Worm (Caenorhabditis elegans): Measurements from ENCODE around the gene C37E2.3.

Gene C37E2.3

DNA sequence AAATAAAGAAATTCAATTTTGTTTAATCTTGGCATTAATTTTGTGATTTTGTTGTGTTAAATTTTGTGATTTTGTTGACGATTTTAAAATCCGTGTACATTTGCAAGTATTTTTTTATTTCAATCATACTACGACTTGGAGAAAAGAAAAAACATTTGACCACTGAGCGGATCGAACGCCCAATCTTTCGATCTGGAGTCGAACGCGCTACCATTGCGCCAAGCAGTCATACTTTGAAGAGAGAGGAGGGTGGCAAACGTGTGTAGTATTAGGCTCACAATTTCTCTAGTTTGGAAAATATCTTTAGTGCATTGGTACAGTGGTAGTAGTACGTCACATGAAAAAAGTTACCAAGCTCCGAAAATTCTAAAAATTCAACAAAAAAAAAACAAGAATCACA lies 48.5 kb downstream of the C37E2.3 start (continued):
- TF ChIP-seq sea-2 (GFP tag; IDR thresholded peaks at IDR 0.05) (0 out of 2 replicates have a peak, but pooled peaks have one; percentile 21), lsy-27 (tag; optimal IDR thresholded peaks at IDR 0.05; ENCODE audit: borderline replicate concordance, insufficient read depth) (peak; percentile 50), aptf-2 (GFP tag; conservative IDR thresholded peaks at IDR 0.05) (no peak), nfyb-1 (GFP tag; IDR thresholded peaks at IDR 0.05) (peak; percentile 48), nhr-179 (tag; optimal IDR thresholded peaks at IDR 0.05) (peak; percentile 58), F23B12.7 (tag; optimal IDR thresholded peaks at IDR 0.05; ENCODE audit: insufficient read depth) (peak; percentile 28), attf-6 (GFP tag; IDR thresholded peaks at IDR 0.05) (0 out of 2 replicates have a peak, but pooled peaks have one; percentile 10), T07F8.4 (tag; optimal IDR thresholded peaks at IDR 0.05) (peak; percentile 8), madf-3 (GFP tag; IDR thresholded peaks at IDR 0.05) (no peak), rcor-1 (GFP tag; IDR thresholded peaks at IDR 0.05) (no peak), ceh-79 (tag; optimal IDR thresholded peaks at IDR 0.05) (no peak)

DNA sequence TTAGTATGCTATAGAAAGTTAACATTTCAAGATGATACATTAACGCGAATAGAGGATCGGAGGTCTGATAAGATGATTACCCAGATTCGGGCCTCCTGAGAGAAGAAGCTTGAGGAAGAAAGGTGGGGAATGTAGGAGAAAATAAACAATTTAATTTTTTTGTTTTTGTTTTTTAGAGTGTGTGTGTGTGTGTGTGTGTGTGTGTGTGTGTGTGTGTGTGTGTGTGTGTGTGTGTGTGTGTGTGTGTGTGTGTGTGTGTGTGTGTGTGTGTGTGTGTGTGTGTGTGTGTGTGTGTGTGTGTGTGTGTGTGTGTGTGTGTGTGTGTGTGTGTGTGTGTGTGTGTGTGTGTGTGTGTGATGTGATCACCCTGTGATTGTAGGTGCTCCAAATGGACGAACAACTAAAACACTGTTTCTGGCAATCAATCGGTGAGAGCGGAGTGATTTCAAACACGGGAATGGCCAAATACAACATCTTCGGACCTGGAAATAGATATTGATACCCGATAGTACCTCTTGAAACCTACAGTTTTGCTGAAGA lies 49.1 kb downstream of the C37E2.3 start:
- TF ChIP-seq lir-1 (GFP tag; conservative IDR thresholded peaks at IDR 0.05) (peak; percentile 74; the same call in 1 of the 2 replicates), egrh-3 (GFP tag; IDR thresholded peaks at IDR 0.05) (peak; percentile 52; the same call in 1 of the 2 replicates), akir-1 (GFP tag; optimal IDR thresholded peaks at IDR 0.05) (peak; percentile 54), ztf-3 (GFP tag; optimal IDR thresholded peaks at IDR 0.05) (peak; percentile 15)

All from whole organism, young adult.